Worm (Caenorhabditis elegans): Measurements from ENCODE around the gene pid-5.

DNA sequence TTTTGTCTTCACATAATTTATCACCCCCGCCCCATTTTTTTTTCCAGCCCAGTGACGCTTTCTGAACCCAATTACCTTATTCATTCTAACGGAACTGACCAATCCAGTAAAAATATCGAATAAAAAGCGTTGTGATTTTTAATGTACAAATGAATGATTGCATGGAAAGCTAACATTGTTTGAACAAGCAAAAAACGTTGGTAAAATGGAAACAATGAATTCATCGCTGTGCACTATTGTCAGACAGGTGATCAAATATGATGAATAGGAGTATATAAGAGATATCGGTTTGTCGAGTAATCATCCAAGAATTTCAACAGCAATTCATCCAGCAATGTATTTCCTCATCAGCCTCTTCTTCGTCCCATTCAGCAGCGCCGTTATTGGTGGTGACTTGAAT, 46.1 kb upstream of the pid-5 start, which contains the start of gene phat-4:
- TF ChIP-seq tbx-37 (GFP tag; conservative IDR thresholded peaks at IDR 0.05) (no peak), ama-1 (optimal IDR thresholded peaks at IDR 0.05) (no peak), hnd-1 (tag; optimal IDR thresholded peaks at IDR 0.05) (no peak), pes-1 (GFP tag; IDR thresholded peaks at IDR 0.05) (no peak), hmg-4 (GFP tag; optimal IDR thresholded peaks at IDR 0.05) (no peak)
